Fruit fly (Drosophila melanogaster) whole organism, embryonic: ENCODE results near the gene CG14402.
A peak's percentile ranks its signal among the peaks of the same experiment; 100 is the strongest.

Experiments
- Abd-B ChIP-seq: fragments of 200-800 bp; sonication (Bioruptor generic); optimal IDR thresholded peaks from 2 replicates; lab custom pipeline; 2018; ENCODE audit warnings: missing biosample characterization, mild to moderate bottlenecking, missing genetic modification characterization, moderate library complexity
- CG11093 ChIP-seq: fragments of 200-800 bp; sonication (Bioruptor generic); IDR thresholded peaks from 3 replicates; pipeline ENCODE4 v1.3.6; 2022; ENCODE audit warnings: missing biosample characterization, missing genetic modification characterization
- CG2678 ChIP-seq: fragments of 200-800 bp; sonication (Bioruptor generic); optimal IDR thresholded peaks from 3 replicates; lab custom pipeline; 2019; ENCODE audit warnings: missing biosample characterization, mild to moderate bottlenecking, missing genetic modification characterization, moderate library complexity
- CG4424 ChIP-seq: fragments of 200-800 bp; sonication (Bioruptor generic); optimal IDR thresholded peaks from 3 replicates; lab custom pipeline; 2016; ENCODE audit warnings: missing biosample characterization, missing genetic modification characterization
- HmgD ChIP-seq: fragments of 200-800 bp; sonication (Bioruptor generic); optimal IDR thresholded peaks from 3 replicates; lab custom pipeline; 2016; ENCODE audit warnings: missing biosample characterization, missing genetic modification characterization
- ato ChIP-seq: fragments of 200-800 bp; sonication (Bioruptor generic); IDR thresholded peaks from 2 replicates; pipeline ENCODE4 v1.3.6; 2022; ENCODE audit warnings: missing biosample characterization, missing genetic modification characterization; ENCODE audit not compliant: partially characterized antibody
- zen2 ChIP-seq: fragments of 200-800 bp; sonication (Bioruptor generic); IDR thresholded peaks from 3 replicates; pipeline ENCODE4 v1.3.6; 2022; ENCODE audit warnings: missing biosample characterization, missing genetic modification characterization; ENCODE audit not compliant: partially characterized antibody

DNA sequence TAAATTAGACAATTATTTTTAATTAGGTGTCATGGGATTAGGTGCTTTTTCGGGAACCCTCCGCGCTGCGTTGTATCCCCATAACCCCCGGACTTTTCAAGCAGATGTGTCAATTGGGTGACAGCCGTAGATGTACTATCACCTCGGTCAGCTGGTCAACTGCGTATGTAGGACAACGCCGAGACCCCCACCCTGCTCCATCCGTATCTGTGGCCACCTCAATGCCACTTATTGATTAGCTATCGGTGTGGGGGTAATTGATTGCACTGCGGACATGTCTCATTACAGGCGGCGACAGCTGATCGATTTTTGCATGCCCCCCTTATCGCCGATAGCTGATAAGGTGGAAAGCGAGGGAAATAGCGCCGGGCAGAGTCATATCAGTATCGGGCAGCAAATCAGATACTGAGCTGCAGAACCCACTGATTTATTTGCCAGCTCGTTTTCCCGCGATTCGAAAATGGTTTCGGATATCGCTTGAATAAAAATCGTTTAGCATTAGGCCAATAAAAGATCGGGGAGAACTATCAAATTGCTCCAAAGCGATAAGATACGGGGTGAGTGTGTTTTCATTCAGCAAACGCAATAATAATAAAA lies 34.6 kb downstream of the CG14402 start:
- TF ChIP-seq CG4424 (GFP tag; lab: Kevin White, UChicago) (no peak), ato (no peak), HmgD (GFP tag; lab: Kevin White, UChicago) (no peak), CG11093 (no peak), zen2 (GFP tag; lab: Robert Waterston, UW) (no peak), Abd-B (GFP tag; lab: Kevin White, UChicago) (no peak), CG2678 (peak; percentile 21)
